Worm (Caenorhabditis elegans) whole organism, L1 larva: Measurements from ENCODE around the gene Y57G11C.3.

Experiments used
- C16A3.4 ChIP-seq: fragments of 150-350 bp; optimal IDR thresholded peaks from 2 replicates; lab custom pipeline; 2014; ENCODE audit warnings: missing biosample characterization, missing genetic modification characterization
- C34B4.2 ChIP-seq: sonication (generic microtip); optimal IDR thresholded peaks from 2 replicates; lab custom pipeline; 2017; ENCODE audit warnings: mild to moderate bottlenecking, missing genetic modification characterization, missing compliant biosample characterization
- F16B12.6 ChIP-seq: fragments of 150-350 bp; optimal IDR thresholded peaks from 2 replicates; lab custom pipeline; 2014; ENCODE audit warnings: missing biosample characterization, missing genetic modification characterization
- Y116A8C.19 ChIP-seq: sonication (generic microtip); optimal IDR thresholded peaks from 2 replicates; lab custom pipeline; 2016; ENCODE audit warnings: missing compliant biosample characterization, missing genetic modification characterization, borderline replicate concordance
- alr-1 ChIP-seq: fragments of 200-800 bp; sonication (Bioruptor generic); optimal IDR thresholded peaks from 2 replicates; lab custom pipeline; 2018; ENCODE audit warnings: borderline replicate concordance, mild to moderate bottlenecking, missing genetic modification characterization, missing compliant biosample characterization
- blmp-1 ChIP-seq: fragments of 150-350 bp; optimal IDR thresholded peaks from 2 replicates; lab custom pipeline; 2014; ENCODE audit warnings: missing biosample characterization, missing genetic modification characterization
- ceh-8 ChIP-seq: fragments of 200-800 bp; sonication (Bioruptor generic); optimal IDR thresholded peaks from 2 replicates; lab custom pipeline; 2018; ENCODE audit warnings: mild to moderate bottlenecking, missing genetic modification characterization, moderate library complexity, missing compliant biosample characterization
- ceh-82 ChIP-seq, 3 experiments: fragments of 150-350 bp in 1 of 3; sonication (generic microtip) in 2 of 3; optimal IDR thresholded peaks; 2 replicates each; lab custom pipeline; 2014 to 2017; ENCODE audit warnings: missing biosample characterization in 3 of 3, missing genetic modification characterization in 3 of 3
- ceh-90 ChIP-seq: sonication (generic microtip); optimal IDR thresholded peaks from 2 replicates; lab custom pipeline; 2016; ENCODE audit warnings: missing genetic modification characterization, missing compliant biosample characterization
- dpl-1 ChIP-seq, 3 experiments: fragments of 150-350 bp in 2 of 3; sonication (generic microtip) in 1 of 3; optimal IDR thresholded peaks; 2 replicates each; lab custom pipeline; 2014 to 2017; ENCODE audit warnings: missing biosample characterization in 3 of 3, missing genetic modification characterization in 3 of 3, missing genetic modification reagents in 3 of 3
- dsc-1 ChIP-seq: sonication (generic microtip); optimal IDR thresholded peaks from 2 replicates; lab custom pipeline; 2016; ENCODE audit warnings: mild to moderate bottlenecking, missing genetic modification characterization, missing compliant biosample characterization
- efl-1 ChIP-seq, 4 experiments: fragments of 150-350 bp; optimal IDR thresholded peaks in 3 of 4; peaks in 1 of 4; 1 replicate in 1 of 4; 2 replicates in 3 of 4; lab custom pipeline; 2014; ENCODE audit warnings: missing biosample characterization in 2 of 4, missing genetic modification characterization in 2 of 4, missing genetic modification reagents in 2 of 4
- egl-13 ChIP-seq: sonication (generic microtip); optimal IDR thresholded peaks from 2 replicates; lab custom pipeline; 2016; ENCODE audit warnings: missing genotype, missing genetic modification reagents, missing genetic modification characterization, missing compliant biosample characterization
- egl-27 ChIP-seq, 2 experiments: fragments of 150-350 bp in 1 of 2; sonication (generic microtip); optimal IDR thresholded peaks; 3 replicates each; lab custom pipeline; 2017 to 2018; ENCODE audit warnings: missing biosample characterization in 2 of 2, missing genetic modification characterization in 2 of 2, missing genetic modification reagents in 2 of 2
- fkh-10 ChIP-seq: sonication (generic microtip); optimal IDR thresholded peaks from 2 replicates; lab custom pipeline; 2017; ENCODE audit warnings: missing biosample characterization, missing genetic modification reagents, missing genetic modification characterization
- fkh-8 ChIP-seq: sonication (generic microtip); optimal IDR thresholded peaks from 2 replicates; lab custom pipeline; 2016; ENCODE audit warnings: mild to moderate bottlenecking, missing genetic modification characterization, missing compliant biosample characterization
- hlh-17 ChIP-seq: fragments of 200-800 bp; sonication (Bioruptor generic); optimal IDR thresholded peaks from 2 replicates; lab custom pipeline; 2018; ENCODE audit warnings: missing genetic modification characterization, mild to moderate bottlenecking, missing compliant biosample characterization, moderate library complexity, borderline replicate concordance
- irx-1 ChIP-seq: sonication (generic microtip); optimal IDR thresholded peaks from 2 replicates; lab custom pipeline; 2016; ENCODE audit warnings: missing genetic modification characterization, missing compliant biosample characterization
- isw-1 ChIP-seq: fragments of 200-800 bp; sonication (Bioruptor generic); IDR thresholded peaks from 2 replicates; pipeline ENCODE4 v1.3.6; 2022; ENCODE audit warnings: missing genetic modification characterization, missing compliant biosample characterization
- jun-1 ChIP-seq: fragments of 150-350 bp; optimal IDR thresholded peaks from 2 replicates; lab custom pipeline; 2014; ENCODE audit warnings: missing biosample characterization, missing genetic modification reagents, missing genetic modification characterization
- lin-13 ChIP-seq: fragments of 150-350 bp; optimal IDR thresholded peaks from 2 replicates; lab custom pipeline; 2014; ENCODE audit warnings: missing biosample characterization, missing genetic modification reagents, missing genetic modification characterization
- lin-14 ChIP-seq: fragments of 200-800 bp; sonication (Bioruptor generic); optimal IDR thresholded peaks from 2 replicates; lab custom pipeline; 2018; ENCODE audit warnings: mild to moderate bottlenecking, missing genetic modification characterization, moderate library complexity, missing compliant biosample characterization
- lin-15B ChIP-seq: fragments of 150-350 bp; sonication (generic microtip); optimal IDR thresholded peaks from 3 replicates; lab custom pipeline; 2014; ENCODE audit warnings: missing biosample characterization, missing genetic modification characterization
- lin-35 ChIP-seq, 2 experiments: fragments of 150-350 bp; optimal IDR thresholded peaks; 2 replicates each; lab custom pipeline; 2014; ENCODE audit warnings: missing biosample characterization in 2 of 2, missing genetic modification characterization in 2 of 2, missing genetic modification reagents in 2 of 2
- lsy-2 ChIP-seq, 2 experiments: fragments of 150-350 bp; optimal IDR thresholded peaks; 2 replicates each; lab custom pipeline; 2014; ENCODE audit warnings: missing biosample characterization in 2 of 2, missing genetic modification characterization in 2 of 2
- mab-9 ChIP-seq: fragments of 200-800 bp; sonication (Bioruptor generic); IDR thresholded peaks from 2 replicates; pipeline ENCODE4 v1.3.6; 2022; ENCODE audit warnings: missing genetic modification reagents, missing genetic modification characterization, missing compliant biosample characterization
- mef-2 ChIP-seq: fragments of 150-350 bp; optimal IDR thresholded peaks from 2 replicates; lab custom pipeline; 2014; ENCODE audit warnings: missing biosample characterization, missing genetic modification characterization
- nhr-12 ChIP-seq: sonication (generic microtip); optimal IDR thresholded peaks from 2 replicates; lab custom pipeline; 2017; ENCODE audit warnings: missing biosample characterization, missing genetic modification characterization
- nhr-19 ChIP-seq: fragments of 200-800 bp; sonication (Bioruptor generic); conservative IDR thresholded peaks from 2 replicates; pipeline ENCODE4 v1.3.6; 2022; ENCODE audit warnings: missing genetic modification characterization, missing compliant biosample characterization
- nhr-20 ChIP-seq: sonication (generic microtip); optimal IDR thresholded peaks from 2 replicates; lab custom pipeline; 2016; ENCODE audit warnings: mild to moderate bottlenecking, missing genetic modification characterization, missing compliant biosample characterization
- nhr-237 ChIP-seq: fragments of 150-350 bp; optimal IDR thresholded peaks from 2 replicates; lab custom pipeline; 2014; ENCODE audit warnings: missing biosample characterization, missing genetic modification characterization
- nhr-28 ChIP-seq: fragments of 150-350 bp; optimal IDR thresholded peaks from 2 replicates; lab custom pipeline; 2014; ENCODE audit warnings: missing biosample characterization, missing genetic modification characterization
- nhr-47 ChIP-seq: sonication (generic microtip); optimal IDR thresholded peaks from 2 replicates; lab custom pipeline; 2016; ENCODE audit warnings: mild to moderate bottlenecking, missing genetic modification characterization, moderate library complexity, missing compliant biosample characterization
- nhr-71 ChIP-seq: sonication (generic microtip); optimal IDR thresholded peaks from 2 replicates; lab custom pipeline; 2016; ENCODE audit warnings: mild to moderate bottlenecking, missing genetic modification characterization, moderate library complexity, missing compliant biosample characterization
- nhr-76 ChIP-seq: sonication (generic microtip); optimal IDR thresholded peaks from 2 replicates; lab custom pipeline; 2017; ENCODE audit warnings: missing biosample characterization, missing genetic modification characterization
- nhr-90 ChIP-seq: sonication (generic microtip); optimal IDR thresholded peaks from 2 replicates; lab custom pipeline; 2016; ENCODE audit warnings: mild to moderate bottlenecking, missing genetic modification characterization, missing compliant biosample characterization; ENCODE audit not compliant: poor library complexity
- pag-3 ChIP-seq: sonication (generic microtip); optimal IDR thresholded peaks from 2 replicates; lab custom pipeline; 2017; ENCODE audit warnings: missing genetic modification characterization, mild to moderate bottlenecking, missing compliant biosample characterization, antibody characterized with exemption, borderline replicate concordance; ENCODE audit not compliant: insufficient read depth
- pqm-1 ChIP-seq: sonication (generic microtip); optimal IDR thresholded peaks from 3 replicates; lab custom pipeline; 2017; ENCODE audit warnings: missing biosample characterization, missing genetic modification characterization
- rnt-1 ChIP-seq: sonication (generic microtip); optimal IDR thresholded peaks from 2 replicates; lab custom pipeline; 2016; ENCODE audit warnings: mild to moderate bottlenecking, missing genetic modification characterization, moderate library complexity, missing compliant biosample characterization
- sox-4 ChIP-seq: sonication (generic microtip); optimal IDR thresholded peaks from 2 replicates; lab custom pipeline; 2016; ENCODE audit warnings: missing genetic modification characterization, missing compliant biosample characterization
- sup-37 ChIP-seq: fragments of 200-800 bp; sonication (Bioruptor generic); optimal IDR thresholded peaks from 2 replicates; lab custom pipeline; 2018; ENCODE audit warnings: mild to moderate bottlenecking, missing genetic modification characterization, missing compliant biosample characterization
- swsn-7 ChIP-seq: sonication (generic microtip); optimal IDR thresholded peaks from 2 replicates; lab custom pipeline; 2016; ENCODE audit warnings: missing genetic modification characterization, missing compliant biosample characterization
- tlp-1 ChIP-seq: fragments of 150-350 bp; optimal IDR thresholded peaks from 2 replicates; lab custom pipeline; 2014; ENCODE audit warnings: missing biosample characterization, missing genetic modification characterization
- unc-130 ChIP-seq: fragments of 150-350 bp; optimal IDR thresholded peaks from 2 replicates; lab custom pipeline; 2017; ENCODE audit warnings: missing biosample characterization, missing genetic modification characterization, inconsistent platforms
- unc-30 ChIP-seq: sonication (generic microtip); optimal IDR thresholded peaks from 2 replicates; lab custom pipeline; 2017; ENCODE audit warnings: missing biosample characterization, missing genetic modification characterization
- unc-62 ChIP-seq: fragments of 150-350 bp; optimal IDR thresholded peaks from 2 replicates; lab custom pipeline; 2014; ENCODE audit warnings: missing biosample characterization, missing genetic modification reagents, missing genetic modification characterization
- unc-86 ChIP-seq: sonication (generic microtip); optimal IDR thresholded peaks from 2 replicates; lab custom pipeline; 2016; ENCODE audit warnings: missing genetic modification characterization, missing compliant biosample characterization
- xbp-1 ChIP-seq: sonication (generic microtip); optimal IDR thresholded peaks from 2 replicates; lab custom pipeline; 2016; ENCODE audit warnings: missing genetic modification characterization, missing compliant biosample characterization
- ztf-11 ChIP-seq, 2 experiments: sonication (generic microtip); optimal IDR thresholded peaks; 2 replicates each; lab custom pipeline; 2016 to 2017; ENCODE audit warnings: missing genetic modification characterization in 2 of 2, missing biosample characterization in 1 of 2, missing compliant biosample characterization in 1 of 2
- ztf-4 ChIP-seq: fragments of 150-350 bp; optimal IDR thresholded peaks from 2 replicates; lab custom pipeline; 2014; ENCODE audit warnings: missing biosample characterization, missing genetic modification characterization

Gene Y57G11C.3

DNA sequence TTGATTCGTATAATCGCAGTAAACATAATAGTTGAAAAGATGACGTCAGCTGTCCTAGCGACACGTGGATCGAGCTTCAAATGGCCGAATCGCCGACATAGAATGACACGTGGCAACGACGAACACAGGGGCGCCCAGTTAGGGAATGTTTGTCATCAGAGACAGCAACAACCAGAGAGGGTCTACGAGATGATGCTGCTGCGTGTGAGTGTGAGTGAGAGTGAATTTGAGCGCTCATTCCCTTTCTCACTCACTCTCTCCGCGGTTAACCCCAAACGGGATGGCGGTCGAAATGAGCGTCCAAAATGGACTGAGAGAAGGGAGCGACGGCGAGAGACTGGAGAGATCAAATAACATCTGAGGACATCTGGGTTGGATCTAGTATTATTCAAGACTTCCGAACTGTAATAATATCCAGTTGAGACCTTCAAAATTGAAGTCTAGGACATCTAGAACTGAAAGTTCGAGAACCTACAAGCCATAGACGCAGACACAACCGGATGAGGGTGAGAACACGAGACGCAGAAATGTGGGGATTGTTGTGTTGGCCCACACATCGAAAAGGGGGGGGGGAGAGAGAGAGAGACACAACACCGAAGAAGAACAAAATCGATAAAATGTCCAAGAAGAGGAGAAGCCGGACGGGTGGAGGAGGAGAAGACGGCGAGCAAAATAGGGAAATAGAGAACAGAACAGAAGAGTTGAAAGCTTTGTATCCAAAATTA lies 26.1 kb downstream of the Y57G11C.3 start:
- peak; percentile 46 for TF ChIP-seq nhr-20 (tag; lab: Kevin White, UChicago)
- no peak for TF ChIP-seq sup-37 (GFP tag; lab: Kevin White, UChicago)
- TF ChIP-seq nhr-12: no peak
- TF ChIP-seq dpl-1 (GFP tag; optimal IDR thresholded peaks at IDR 0.05; lab: Kevin White, UChicago): peak in 1 of 3 experiments; percentile 32
- TF ChIP-seq nhr-28 (tag; lab: Kevin White, UChicago): no peak
- TF ChIP-seq nhr-71: peak; percentile 62
- TF ChIP-seq irx-1: no peak
- no peak for TF ChIP-seq egl-27 (tag; optimal IDR thresholded peaks at IDR 0.05; lab: Kevin White, UChicago)
- no peak for TF ChIP-seq sox-4 (tag; lab: Kevin White, UChicago)
- peak; percentile 100 for TF ChIP-seq blmp-1 (tag; lab: Kevin White, UChicago)
- TF ChIP-seq unc-130 (tag; lab: Kevin White, UChicago): peak; percentile 8
- TF ChIP-seq pag-3: no peak
- no peak for TF ChIP-seq Y116A8C.19 (tag; lab: Kevin White, UChicago)
- peak; percentile 25 for TF ChIP-seq egl-13 (tag; lab: Kevin White, UChicago)
- TF ChIP-seq lsy-2 (tag; optimal IDR thresholded peaks at IDR 0.05; lab: Kevin White, UChicago): peak; percentile 33 to 46
- no peak for TF ChIP-seq unc-62 (GFP tag; lab: Kevin White, UChicago)
- no peak for TF ChIP-seq lin-15B (tag; lab: Kevin White, UChicago)
- TF ChIP-seq C16A3.4 (tag; lab: Kevin White, UChicago): peak; percentile 53
- no peak for TF ChIP-seq ceh-90 (tag; lab: Kevin White, UChicago)
- TF ChIP-seq swsn-7: peak; percentile 64
- no peak for TF ChIP-seq ceh-8 (GFP tag; lab: Kevin White, UChicago)
- TF ChIP-seq hlh-17: no peak
- peak; percentile 3 for TF ChIP-seq nhr-237
- TF ChIP-seq nhr-19 (GFP tag; lab: Robert Waterston, UW): peak; percentile 15; the same call in 1 of the 2 replicates
- no peak for TF ChIP-seq tlp-1 (tag; lab: Kevin White, UChicago)
- TF ChIP-seq lin-14 (GFP tag; lab: Kevin White, UChicago): peak; percentile 86
- TF ChIP-seq alr-1 (tag; lab: Kevin White, UChicago): no peak
- peak; percentile 38 to 52 for TF ChIP-seq lin-35 (GFP tag; optimal IDR thresholded peaks at IDR 0.05; lab: Kevin White, UChicago)
- no peak for TF ChIP-seq C34B4.2 (tag; lab: Kevin White, UChicago)
- no peak for TF ChIP-seq mef-2 (tag; lab: Kevin White, UChicago)
- TF ChIP-seq dsc-1 (tag; lab: Kevin White, UChicago): peak; percentile 7
- no peak for TF ChIP-seq unc-30 (tag; lab: Kevin White, UChicago)
- TF ChIP-seq pqm-1 (tag; lab: Kevin White, UChicago): no peak
- TF ChIP-seq isw-1 (GFP tag; lab: Robert Waterston, UW): no peak
- peak; percentile 50 to 69 (median 54) for TF ChIP-seq ceh-82 (tag; optimal IDR thresholded peaks at IDR 0.05; lab: Kevin White, UChicago)
- TF ChIP-seq jun-1 (tag; lab: Kevin White, UChicago): peak; percentile 38
- peak; percentile 49 for TF ChIP-seq unc-86 (tag; lab: Kevin White, UChicago)
- TF ChIP-seq nhr-76 (tag; lab: Kevin White, UChicago): no peak
- peak; percentile 54 for TF ChIP-seq fkh-10 (GFP tag; lab: Kevin White, UChicago)
- peak; percentile 51 for TF ChIP-seq lin-13
- TF ChIP-seq mab-9 (GFP tag; lab: Robert Waterston, UW): no peak
- TF ChIP-seq ztf-4 (tag; lab: Kevin White, UChicago): peak; percentile 37
- peak; percentile 65 for TF ChIP-seq nhr-47
- no peak for TF ChIP-seq F16B12.6
- TF ChIP-seq ztf-11 (tag; optimal IDR thresholded peaks at IDR 0.05; lab: Kevin White, UChicago): peak in 1 of 2 experiments; percentile 9
- peak; percentile 14 for TF ChIP-seq rnt-1 (tag; lab: Kevin White, UChicago)
- peak; percentile 23 for TF ChIP-seq nhr-90 (tag; lab: Kevin White, UChicago)
- peak; percentile 55 for TF ChIP-seq xbp-1 (tag; lab: Kevin White, UChicago)
- TF ChIP-seq fkh-8: peak; percentile 69
- TF ChIP-seq efl-1 (optimal IDR thresholded peaks at IDR 0.05; lab: Kevin White, UChicago): peak; percentile 48 to 57
- peak in 1 of 2 experiments; percentile 81 for TF ChIP-seq efl-1 (GFP tag; optimal IDR thresholded peaks at IDR 0.05 in 1 of 2; lab: Kevin White, UChicago)
